Worm (Caenorhabditis elegans): Measurements from ENCODE around the gene Y116A8C.465.
A peak's percentile ranks its signal among the peaks of the same experiment; 100 is the strongest.
"Not testable (repeated sequence)": the region's sequence is repeated elsewhere in the genome, so short reads cannot be mapped to it uniquely, and the experiment has no call there.

Y116A8C.465 gene

DNA sequence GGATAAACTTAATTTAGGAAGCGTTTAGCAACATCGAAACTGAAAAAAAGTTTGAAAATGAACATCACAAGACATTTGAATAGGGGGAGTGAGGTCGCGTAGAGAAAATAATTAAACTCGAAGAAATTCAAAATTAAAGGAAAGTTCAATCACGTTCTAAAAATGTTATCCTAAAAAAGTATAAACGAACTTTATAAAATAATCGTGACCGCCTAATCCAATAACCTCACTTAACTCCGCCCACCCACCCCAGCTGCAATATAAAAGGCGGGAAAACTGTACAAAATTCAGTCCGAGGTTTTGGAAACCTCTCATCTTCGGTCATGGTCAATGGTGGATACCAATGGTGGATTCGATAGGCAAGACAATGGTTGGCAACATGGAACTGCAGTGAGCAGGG, at the start of gene Y116A8C.465:
Gene Y116A8C.465 (plus strand): TSS at position 301 of the 400 bp plus-strand sequence.
- not testable (repeated sequence) for TF ChIP-seq ztf-25 (GFP tag; IDR thresholded peaks at IDR 0.05); athp-1 (tag; optimal IDR thresholded peaks at IDR 0.05); Y53G8AR.9 (GFP tag; conservative IDR thresholded peaks at IDR 0.05)

DNA sequence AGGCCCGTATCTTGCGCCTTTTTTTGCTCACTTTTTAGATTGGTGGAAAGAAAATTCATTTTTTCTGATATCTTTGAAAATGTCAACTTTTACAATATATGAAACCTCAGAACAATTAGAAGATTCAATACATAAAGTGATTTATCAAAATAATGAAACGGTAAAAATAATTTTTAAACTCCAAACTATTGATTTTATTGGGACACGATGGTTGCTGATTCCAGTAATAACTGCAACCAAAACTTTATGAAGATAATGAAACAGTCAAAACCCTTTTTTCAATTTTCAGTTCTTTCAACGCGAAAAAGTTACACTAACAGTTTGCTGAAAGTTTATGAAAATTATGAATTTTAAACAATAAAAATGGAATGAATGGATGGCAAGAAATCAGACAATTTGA, 44.0 kb upstream of the Y116A8C.465 start:
- TF ChIP-seq mcd-1 (GFP tag; IDR thresholded peaks at IDR 0.05) (no peak), rec-8 (tag; optimal IDR thresholded peaks at IDR 0.05) (no peak), snpc-4 (GFP tag; optimal IDR thresholded peaks at IDR 0.05) (no peak), snpc-4 (tag; optimal IDR thresholded peaks at IDR 0.05) (peak in 3 of 4 experiments; percentile 26 to 59 (median 49)), attf-6 (GFP tag; IDR thresholded peaks at IDR 0.05) (peak; percentile 76; the same call in 1 of the 2 replicates), F37B4.10 (GFP tag; IDR thresholded peaks at IDR 0.05) (no peak)

DNA sequence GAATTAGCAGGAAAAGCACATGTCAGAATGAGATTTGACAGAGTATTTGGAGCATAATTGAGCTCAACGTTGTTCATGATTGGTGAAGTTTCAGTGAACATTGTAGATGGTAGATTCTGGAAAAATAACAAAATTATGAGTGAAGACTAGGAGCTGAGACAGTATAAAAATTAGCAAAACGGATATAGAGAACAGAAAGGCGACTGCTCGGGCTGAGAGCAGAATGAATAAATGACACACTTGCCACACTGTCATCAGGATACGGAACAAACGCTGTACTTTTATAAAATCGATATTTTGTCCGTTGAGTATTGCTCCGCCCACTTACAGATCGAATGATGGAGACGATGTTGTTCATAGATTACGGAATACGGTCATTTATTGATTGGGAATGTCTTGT, 40.0 kb upstream of the Y116A8C.465 start, which contains the start of gene dct-13:
Gene dct-13 (minus strand): TSS at position 101 of the 400 bp plus-strand sequence.
- TF ChIP-seq aptf-2 (GFP tag; conservative IDR thresholded peaks at IDR 0.05): no peak
- no peak for TF ChIP-seq madf-6 (GFP tag; IDR thresholded peaks at IDR 0.05)
- TF ChIP-seq F52B5.7 (tag; optimal IDR thresholded peaks at IDR 0.05): no peak
- no peak for TF ChIP-seq dpl-1 (GFP tag; optimal IDR thresholded peaks at IDR 0.05)
- TF ChIP-seq madf-3 (GFP tag; IDR thresholded peaks at IDR 0.05): no peak
- TF ChIP-seq lin-26 (GFP tag; IDR thresholded peaks at IDR 0.05): no peak
- TF ChIP-seq ets-4 (GFP tag; optimal IDR thresholded peaks at IDR 0.05): no peak
- TF ChIP-seq nhr-80 (tag; optimal IDR thresholded peaks at IDR 0.05): no peak
- TF ChIP-seq F37B4.10 (GFP tag; IDR thresholded peaks at IDR 0.05): no peak
- no peak for TF ChIP-seq hlh-12 (tag; optimal IDR thresholded peaks at IDR 0.05)
- TF ChIP-seq T26A5.8 (tag; optimal IDR thresholded peaks at IDR 0.05): no peak
- TF ChIP-seq him-1 (tag; optimal IDR thresholded peaks at IDR 0.05): no peak
- no peak for TF ChIP-seq sea-2 (GFP tag; IDR thresholded peaks at IDR 0.05)
- TF ChIP-seq ztf-26 (tag; optimal IDR thresholded peaks at IDR 0.05): no peak
- no peak for TF ChIP-seq nfya-2 (GFP tag; IDR thresholded peaks at IDR 0.05)
- TF ChIP-seq F23B12.7 (tag; optimal IDR thresholded peaks at IDR 0.05; ENCODE audit: insufficient read depth): no peak
- TF ChIP-seq B0019.2 (GFP tag; conservative IDR thresholded peaks at IDR 0.05): no peak
- no peak for TF ChIP-seq zfh-2 (GFP tag; conservative IDR thresholded peaks at IDR 0.05)
- no peak for TF ChIP-seq tbx-9 (tag; optimal IDR thresholded peaks at IDR 0.05; ENCODE audit: borderline replicate concordance)

DNA sequence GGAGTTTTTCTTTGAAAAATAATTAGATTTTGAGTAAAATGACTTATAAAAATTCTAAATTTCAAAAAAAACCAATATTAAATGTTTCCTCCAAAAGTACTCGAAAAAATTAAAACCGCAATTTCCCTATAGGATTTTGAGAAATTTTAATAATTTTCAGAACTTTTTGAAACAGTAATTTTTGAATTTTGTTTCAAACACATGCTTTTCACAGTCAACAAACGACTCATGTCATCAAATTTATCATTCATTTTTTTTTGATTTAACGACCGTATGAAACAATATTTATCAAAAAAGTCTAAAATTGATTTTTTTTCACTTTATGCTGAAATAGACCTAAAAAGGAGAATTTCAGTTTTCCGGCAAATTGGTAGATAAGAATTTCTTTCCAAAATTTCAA, 38.5 kb upstream of the Y116A8C.465 start:
- TF ChIP-seq snpc-4 (GFP tag; optimal IDR thresholded peaks at IDR 0.05): no peak
- peak in 2 of 4 experiments; percentile 35 to 69 for TF ChIP-seq snpc-4 (tag; optimal IDR thresholded peaks at IDR 0.05)
- TF ChIP-seq attf-5 (GFP tag; optimal IDR thresholded peaks at IDR 0.05): no peak
- peak; percentile 72 for TF ChIP-seq attf-6 (GFP tag; IDR thresholded peaks at IDR 0.05)
- TF ChIP-seq ztf-26 (tag; optimal IDR thresholded peaks at IDR 0.05): no peak

DNA sequence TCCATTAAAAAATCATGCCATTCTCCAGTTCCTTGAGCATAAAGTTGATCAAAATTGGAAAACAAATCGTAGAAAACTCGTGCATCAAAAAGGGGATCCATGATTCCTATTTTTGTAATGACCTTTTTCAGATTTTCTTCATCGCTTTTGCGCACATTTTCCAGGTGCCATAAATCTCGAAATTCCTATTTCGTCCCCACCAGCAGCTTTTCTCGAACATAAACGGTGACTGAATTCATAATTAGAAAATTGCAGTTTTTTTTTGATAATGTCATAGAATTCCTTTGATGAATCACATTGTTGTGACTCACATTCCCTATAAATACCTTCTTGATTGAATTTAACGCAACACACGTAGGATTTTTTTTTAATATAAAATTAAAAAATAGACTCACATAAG, 34.5 kb upstream of the Y116A8C.465 start, which contains the start of gene nhr-229:
Gene nhr-229 (minus strand): TSS at position 101 of the 400 bp plus-strand sequence.
- TF ChIP-seq dpl-1 (GFP tag; optimal IDR thresholded peaks at IDR 0.05) (no peak), T07F8.4 (tag; optimal IDR thresholded peaks at IDR 0.05) (no peak), F55B11.4 (tag; optimal IDR thresholded peaks at IDR 0.05; ENCODE audit: borderline replicate concordance, insufficient read depth) (no peak), ama-1 (optimal IDR thresholded peaks at IDR 0.05) (no peak), ama-1 (GFP tag; optimal IDR thresholded peaks at IDR 0.05) (no peak), F57A8.1 (GFP tag; optimal IDR thresholded peaks at IDR 0.05) (no peak), ceh-91 (GFP tag; IDR thresholded peaks at IDR 0.05) (no peak), F49E8.2 (tag; optimal IDR thresholded peaks at IDR 0.05; ENCODE audit: insufficient read depth) (no peak), ceh-79 (tag; optimal IDR thresholded peaks at IDR 0.05) (no peak), F22D6.2 (tag; optimal IDR thresholded peaks at IDR 0.05) (no peak)
